Fruit fly (Drosophila melanogaster) whole organism, prepupa: ENCODE measurements around the gene CG14259.

Experiments
- Blimp-1 ChIP-seq: fragments of 200-800 bp; sonication (Bioruptor generic); optimal IDR thresholded peaks from 3 replicates; lab custom pipeline; 2017; ENCODE audit warnings: missing biosample characterization, missing genetic modification characterization, mild to moderate bottlenecking, moderate library complexity, missing genetic modification reagents
- CG10631 ChIP-seq: fragments of 200-800 bp; sonication (Bioruptor generic); optimal IDR thresholded peaks from 2 replicates; lab custom pipeline; 2016; ENCODE audit warnings: missing biosample characterization, missing genetic modification characterization
- CG11294 ChIP-seq: fragments of 200-800 bp; sonication (Bioruptor generic); IDR thresholded peaks from 2 replicates; pipeline ENCODE4 v1.3.6; 2022; ENCODE audit warnings: missing biosample characterization, missing genetic modification characterization
- CG11762 ChIP-seq: fragments of 200-800 bp; sonication (Bioruptor generic); optimal IDR thresholded peaks from 3 replicates; lab custom pipeline; 2016; ENCODE audit warnings: missing biosample characterization, missing genetic modification characterization; ENCODE audit not compliant: insufficient read depth
- CG3032 ChIP-seq: fragments of 200-800 bp; optimal IDR thresholded peaks from 2 replicates; lab custom pipeline; 2019; ENCODE audit warnings: missing biosample characterization, mild to moderate bottlenecking, missing genetic modification characterization, moderate library complexity
- CG6163 ChIP-seq: fragments of 200-800 bp; sonication (Bioruptor generic); IDR thresholded peaks from 3 replicates; pipeline ENCODE4 v1.3.6; 2022; ENCODE audit warnings: missing biosample characterization, missing genetic modification characterization
- CG6276 ChIP-seq: fragments of 200-800 bp; sonication (Bioruptor generic); optimal IDR thresholded peaks from 2 replicates; lab custom pipeline; 2017; ENCODE audit warnings: missing biosample characterization, mild to moderate bottlenecking, missing genetic modification characterization
- CG6808 ChIP-seq: fragments of 200-800 bp; sonication (Bioruptor generic); optimal IDR thresholded peaks from 3 replicates; lab custom pipeline; 2017; ENCODE audit warnings: missing biosample characterization, missing genetic modification characterization, mild to moderate bottlenecking, moderate library complexity, missing genetic modification reagents
- CG8119 ChIP-seq: fragments of 200-800 bp; sonication (Bioruptor generic); IDR thresholded peaks from 3 replicates; pipeline ENCODE4 v1.3.6; 2022; ENCODE audit warnings: missing biosample characterization, missing genetic modification characterization
- CG8632 ChIP-seq: fragments of 200-800 bp; sonication (Bioruptor generic); optimal IDR thresholded peaks from 3 replicates; lab custom pipeline; 2016; ENCODE audit warnings: missing biosample characterization, missing genetic modification characterization
- Eip75B ChIP-seq: fragments of 200-800 bp; sonication (Bioruptor generic); optimal IDR thresholded peaks from 3 replicates; lab custom pipeline; 2016; ENCODE audit warnings: missing biosample characterization, missing genetic modification characterization
- Eip78C ChIP-seq: fragments of 200-800 bp; sonication (Bioruptor generic); peaks from one replicate; lab custom pipeline; 2016; ENCODE audit warnings: missing biosample characterization, missing genetic modification characterization
- Eip93F ChIP-seq: fragments of 200-800 bp; sonication (Bioruptor generic); optimal IDR thresholded peaks from 2 replicates; lab custom pipeline; 2016; ENCODE audit warnings: missing biosample characterization, mild to moderate bottlenecking, missing genetic modification characterization
- Ets96B ChIP-seq: fragments of 200-800 bp; optimal IDR thresholded peaks from 2 replicates; lab custom pipeline; 2019; ENCODE audit warnings: missing biosample characterization, mild to moderate bottlenecking, missing genetic modification characterization, moderate library complexity
- Gug ChIP-seq: fragments of 200-800 bp; sonication (Bioruptor generic); IDR thresholded peaks from 2 replicates; pipeline ENCODE4 v1.3.6; 2022; ENCODE audit warnings: missing biosample characterization, missing genetic modification characterization
- Hr38 ChIP-seq: sonication (Bioruptor generic); optimal IDR thresholded peaks from 2 replicates; lab custom pipeline; 2016; ENCODE audit warnings: missing biosample characterization, missing genetic modification characterization
- Hr39 ChIP-seq: fragments of 200-800 bp; sonication (Bioruptor generic); optimal IDR thresholded peaks from 2 replicates; lab custom pipeline; 2016; ENCODE audit warnings: missing biosample characterization, missing genetic modification characterization
- Met ChIP-seq: fragments of 200-800 bp; sonication (Bioruptor generic); optimal IDR thresholded peaks from 3 replicates; lab custom pipeline; 2016; ENCODE audit warnings: missing biosample characterization, missing genetic modification characterization
- Smox ChIP-seq: fragments of 200-800 bp; sonication (Bioruptor generic); optimal IDR thresholded peaks from 3 replicates; lab custom pipeline; 2016; ENCODE audit warnings: missing biosample characterization, missing genetic modification characterization
- Sox14 ChIP-seq: fragments of 200-800 bp; sonication (Bioruptor generic); optimal IDR thresholded peaks from 3 replicates; lab custom pipeline; 2016; ENCODE audit warnings: missing biosample characterization, missing genetic modification characterization
- Sox15 ChIP-seq: fragments of 200-800 bp; sonication (Bioruptor generic); optimal IDR thresholded peaks from 3 replicates; lab custom pipeline; 2016; ENCODE audit warnings: missing biosample characterization, missing genetic modification characterization
- achi ChIP-seq: fragments of 200-800 bp; sonication (Bioruptor generic); optimal IDR thresholded peaks from 3 replicates; lab custom pipeline; 2016; ENCODE audit warnings: missing biosample characterization, missing genetic modification characterization
- acj6 ChIP-seq: fragments of 200-800 bp; sonication (Bioruptor generic); optimal IDR thresholded peaks from 3 replicates; lab custom pipeline; 2016; ENCODE audit warnings: missing biosample characterization, missing genetic modification characterization
- cyc ChIP-seq: fragments of 200-800 bp; sonication (Bioruptor generic); optimal IDR thresholded peaks from 3 replicates; lab custom pipeline; 2016; ENCODE audit warnings: missing biosample characterization, missing genetic modification characterization
- dac ChIP-seq: fragments of 200-800 bp; sonication (Bioruptor generic); optimal IDR thresholded peaks from 2 replicates; lab custom pipeline; 2017; ENCODE audit warnings: missing biosample characterization, mild to moderate bottlenecking, missing genetic modification characterization
- dsx ChIP-seq: fragments of 200-800 bp; optimal IDR thresholded peaks from 3 replicates; lab custom pipeline; 2019; ENCODE audit warnings: missing biosample characterization, mild to moderate bottlenecking, missing genetic modification characterization, moderate library complexity; ENCODE audit not compliant: poor library complexity, severe bottlenecking
- eg ChIP-seq: fragments of 200-800 bp; sonication (Bioruptor generic); IDR thresholded peaks from 3 replicates; pipeline ENCODE4 v1.3.6; 2022; ENCODE audit warnings: missing biosample characterization, missing genetic modification characterization
- esn ChIP-seq: fragments of 200-800 bp; sonication (Bioruptor generic); optimal IDR thresholded peaks from 2 replicates; lab custom pipeline; 2016; ENCODE audit warnings: missing biosample characterization, mild to moderate bottlenecking, missing genetic modification characterization, moderate library complexity
- lz ChIP-seq: fragments of 200-800 bp; sonication (Bioruptor generic); optimal IDR thresholded peaks from 3 replicates; lab custom pipeline; 2016; ENCODE audit warnings: missing biosample characterization, missing genetic modification characterization
- net ChIP-seq: fragments of 200-800 bp; sonication (Bioruptor generic); optimal IDR thresholded peaks from 3 replicates; lab custom pipeline; 2016; ENCODE audit warnings: missing biosample characterization, missing genetic modification characterization
- pdm3 ChIP-seq: fragments of 200-800 bp; sonication (Bioruptor generic); optimal IDR thresholded peaks from 3 replicates; lab custom pipeline; 2016; ENCODE audit warnings: missing biosample characterization, missing genetic modification characterization
- salr ChIP-seq, 2 experiments: fragments of 200-800 bp; sonication (Bioruptor generic); optimal IDR thresholded peaks; 3 replicates each; lab custom pipeline; 2016 to 2018; ENCODE audit warnings: missing biosample characterization in 2 of 2, missing genetic modification characterization in 2 of 2, mild to moderate bottlenecking in 1 of 2
- spab ChIP-seq: fragments of 200-800 bp; sonication (Bioruptor generic); optimal IDR thresholded peaks from 2 replicates; lab custom pipeline; 2017; ENCODE audit warnings: missing biosample characterization, mild to moderate bottlenecking, missing genetic modification characterization, missing genetic modification reagents
- svp ChIP-seq: fragments of 200-800 bp; sonication (Bioruptor generic); peaks from one replicate; lab custom pipeline; 2016; ENCODE audit warnings: missing biosample characterization, missing genetic modification characterization
- topi ChIP-seq: fragments of 200-800 bp; sonication (Bioruptor generic); optimal IDR thresholded peaks from 3 replicates; lab custom pipeline; 2016; ENCODE audit warnings: missing biosample characterization, missing genetic modification characterization
- vri ChIP-seq: fragments of 200-800 bp; sonication (Bioruptor generic); optimal IDR thresholded peaks from 3 replicates; lab custom pipeline; 2016; ENCODE audit warnings: missing biosample characterization, mild to moderate bottlenecking, missing genetic modification characterization

Gene CG14259

dm6 chr3R:27100930-27101329 lies 6.6 kb downstream of the CG14259 start, which contains the start of gene Jhbp11:
Jhbp11 (plus strand) TSS chr3R:27101230.
- TF ChIP-seq cyc = no peak
- no peak for TF ChIP-seq Hr38 (GFP tag; lab: Kevin White, UChicago)
- no peak for TF ChIP-seq svp
- TF ChIP-seq spab (GFP tag; lab: Kevin White, UChicago) = no peak
- TF ChIP-seq Eip78C (GFP tag; lab: Kevin White, UChicago) = peak; percentile 49
- TF ChIP-seq Ets96B (tag; lab: Kevin White, UChicago) = no peak
- TF ChIP-seq lz (GFP tag; lab: Kevin White, UChicago) = no peak
- TF ChIP-seq CG6808 (GFP tag; lab: Kevin White, UChicago) = no peak
- TF ChIP-seq CG8119 (GFP tag; lab: Robert Waterston, UW) = no peak
- TF ChIP-seq Sox15 = no peak
- TF ChIP-seq Gug (GFP tag; lab: Robert Waterston, UW) = no peak
- 0 out of 3 replicates have a peak, but pooled peaks have one; percentile 15 for TF ChIP-seq eg (GFP tag; lab: Robert Waterston, UW)
- no peak for TF ChIP-seq salr (GFP tag; optimal IDR thresholded peaks at IDR 0.05; lab: Kevin White, UChicago)
- no peak for TF ChIP-seq pdm3 (GFP tag; lab: Kevin White, UChicago)
- TF ChIP-seq Blimp-1 (GFP tag; lab: Kevin White, UChicago) = no peak
- TF ChIP-seq Sox14 (GFP tag; lab: Kevin White, UChicago) = no peak
- TF ChIP-seq, all 60 proteins: peak for 2

dm6 chr3R:27105439-27105838 lies 11.1 kb downstream of the CG14259 start:
- TF ChIP-seq lz (GFP tag; lab: Kevin White, UChicago) (no peak), CG3032 (tag; lab: Kevin White, UChicago) (no peak), CG6276 (GFP tag; lab: Kevin White, UChicago) (no peak), spab (GFP tag; lab: Kevin White, UChicago) (no peak), CG10631 (GFP tag; lab: Kevin White, UChicago) (no peak), acj6 (GFP tag; lab: Kevin White, UChicago) (no peak), CG6163 (GFP tag; lab: Robert Waterston, UW) (no peak), dsx (GFP tag; lab: Kevin White, UChicago) (no peak), pdm3 (GFP tag; lab: Kevin White, UChicago) (no peak), CG8119 (GFP tag; lab: Robert Waterston, UW) (no peak)

dm6 chr3R:27106134-27106694 lies 11.9 kb downstream of the CG14259 start, which contains the start of gene CAH9:
CAH9 (minus strand) TSS chr3R:27106184.
- no peak for TF ChIP-seq achi (GFP tag; lab: Kevin White, UChicago)
- TF ChIP-seq, all 60 proteins: peak for 0

- TF ChIP-seq esn (GFP tag; lab: Kevin White, UChicago) = no peak
- TF ChIP-seq Eip75B (GFP tag; lab: Kevin White, UChicago) = no peak
- no peak for TF ChIP-seq Sox14 (GFP tag; lab: Kevin White, UChicago)
- no peak for TF ChIP-seq pdm3 (GFP tag; lab: Kevin White, UChicago)
- no peak for TF ChIP-seq Smox
- no peak for TF ChIP-seq CG8632 (GFP tag; lab: Kevin White, UChicago)
- TF ChIP-seq Eip78C (GFP tag; lab: Kevin White, UChicago) = no peak
- TF ChIP-seq svp = no peak
- TF ChIP-seq Hr39 = no peak
- no peak for TF ChIP-seq topi
- TF ChIP-seq Met = no peak
- TF ChIP-seq CG11294 (GFP tag; lab: Robert Waterston, UW) = no peak
Observed at dm6 chr3R:27108111-27108510, 13.8 kb downstream of the CG14259 start.

- TF ChIP-seq dac (GFP tag; lab: Kevin White, UChicago) (no peak), esn (GFP tag; lab: Kevin White, UChicago) (no peak), CG10631 (GFP tag; lab: Kevin White, UChicago) (no peak), Eip78C (GFP tag; lab: Kevin White, UChicago) (no peak), lz (GFP tag; lab: Kevin White, UChicago) (no peak), svp (peak; percentile 65), CG11762 (GFP tag; lab: Kevin White, UChicago) (no peak), net (GFP tag; lab: Kevin White, UChicago) (no peak), vri (GFP tag; lab: Kevin White, UChicago) (peak; percentile 14), CG3032 (tag; lab: Kevin White, UChicago) (no peak), Eip93F (GFP tag; lab: Kevin White, UChicago) (no peak)
Observed at dm6 chr3R:27109458-27109857, 15.1 kb downstream of the CG14259 start.
